Worm (Caenorhabditis elegans) whole organism, L1 larva: ENCODE results near the gene grl-10.

Source experiments
- C04F5.9 ChIP-seq: sonication (generic microtip); optimal IDR thresholded peaks from 2 replicates; lab custom pipeline; 2016; ENCODE audit warnings: missing genetic modification characterization, missing compliant biosample characterization
- C16A3.4 ChIP-seq: fragments of 150-350 bp; optimal IDR thresholded peaks from 2 replicates; lab custom pipeline; 2014; ENCODE audit warnings: missing biosample characterization, missing genetic modification characterization
- C34B4.2 ChIP-seq: sonication (generic microtip); optimal IDR thresholded peaks from 2 replicates; lab custom pipeline; 2017; ENCODE audit warnings: mild to moderate bottlenecking, missing genetic modification characterization, missing compliant biosample characterization
- F16B12.6 ChIP-seq: fragments of 150-350 bp; optimal IDR thresholded peaks from 2 replicates; lab custom pipeline; 2014; ENCODE audit warnings: missing biosample characterization, missing genetic modification characterization
- Y116A8C.19 ChIP-seq: sonication (generic microtip); optimal IDR thresholded peaks from 2 replicates; lab custom pipeline; 2016; ENCODE audit warnings: missing compliant biosample characterization, missing genetic modification characterization, borderline replicate concordance
- aha-1 ChIP-seq: fragments of 150-350 bp; optimal IDR thresholded peaks from 2 replicates; lab custom pipeline; 2014; ENCODE audit warnings: missing biosample characterization, missing genetic modification characterization
- aly-2 ChIP-seq: fragments of 150-350 bp; optimal IDR thresholded peaks from 2 replicates; lab custom pipeline; 2014; ENCODE audit warnings: missing biosample characterization, missing genetic modification characterization
- ama-1 ChIP-seq: fragments of 150-350 bp; optimal IDR thresholded peaks from 2 replicates; lab custom pipeline; 2014
- blmp-1 ChIP-seq: fragments of 150-350 bp; optimal IDR thresholded peaks from 2 replicates; lab custom pipeline; 2014; ENCODE audit warnings: missing biosample characterization, missing genetic modification characterization
- ceh-82 ChIP-seq, 3 experiments: fragments of 150-350 bp in 1 of 3; sonication (generic microtip) in 2 of 3; optimal IDR thresholded peaks; 2 replicates each; lab custom pipeline; 2014 to 2017; ENCODE audit warnings: missing biosample characterization in 3 of 3, missing genetic modification characterization in 3 of 3
- ceh-90 ChIP-seq: sonication (generic microtip); optimal IDR thresholded peaks from 2 replicates; lab custom pipeline; 2016; ENCODE audit warnings: missing genetic modification characterization, missing compliant biosample characterization
- ces-1 ChIP-seq: fragments of 150-350 bp; optimal IDR thresholded peaks from 2 replicates; lab custom pipeline; 2014; ENCODE audit warnings: missing biosample characterization, missing genetic modification reagents, missing genetic modification characterization
- dpl-1 ChIP-seq, 3 experiments: fragments of 150-350 bp in 2 of 3; sonication (generic microtip) in 1 of 3; optimal IDR thresholded peaks; 2 replicates each; lab custom pipeline; 2014 to 2017; ENCODE audit warnings: missing biosample characterization in 3 of 3, missing genetic modification characterization in 3 of 3, missing genetic modification reagents in 3 of 3
- efl-1 ChIP-seq, 4 experiments: fragments of 150-350 bp; optimal IDR thresholded peaks in 3 of 4; peaks in 1 of 4; 1 replicate in 1 of 4; 2 replicates in 3 of 4; lab custom pipeline; 2014; ENCODE audit warnings: missing biosample characterization in 2 of 4, missing genetic modification characterization in 2 of 4, missing genetic modification reagents in 2 of 4
- egl-13 ChIP-seq: sonication (generic microtip); optimal IDR thresholded peaks from 2 replicates; lab custom pipeline; 2016; ENCODE audit warnings: missing genotype, missing genetic modification reagents, missing genetic modification characterization, missing compliant biosample characterization
- elt-3 ChIP-seq, 6 experiments: fragments of 150-350 bp in 1 of 6; sonication (generic microtip); optimal IDR thresholded peaks; 2 replicates each; lab custom pipeline; 2017 to 2018; ENCODE audit warnings: missing biosample characterization in 6 of 6, missing genetic modification characterization in 6 of 6, inconsistent platforms in 1 of 6
- fkh-4 ChIP-seq: sonication (generic microtip); optimal IDR thresholded peaks from 2 replicates; lab custom pipeline; 2016; ENCODE audit warnings: missing compliant biosample characterization, missing genetic modification characterization, borderline replicate concordance
- fos-1 ChIP-seq: fragments of 150-350 bp; optimal IDR thresholded peaks from 2 replicates; lab custom pipeline; 2014; ENCODE audit warnings: missing biosample characterization, missing genetic modification characterization
- irx-1 ChIP-seq: sonication (generic microtip); optimal IDR thresholded peaks from 2 replicates; lab custom pipeline; 2016; ENCODE audit warnings: missing genetic modification characterization, missing compliant biosample characterization
- isw-1 ChIP-seq: fragments of 200-800 bp; sonication (Bioruptor generic); IDR thresholded peaks from 2 replicates; pipeline ENCODE4 v1.3.6; 2022; ENCODE audit warnings: missing genetic modification characterization, missing compliant biosample characterization
- jun-1 ChIP-seq: fragments of 150-350 bp; optimal IDR thresholded peaks from 2 replicates; lab custom pipeline; 2014; ENCODE audit warnings: missing biosample characterization, missing genetic modification reagents, missing genetic modification characterization
- lin-13 ChIP-seq: fragments of 150-350 bp; optimal IDR thresholded peaks from 2 replicates; lab custom pipeline; 2014; ENCODE audit warnings: missing biosample characterization, missing genetic modification reagents, missing genetic modification characterization
- lin-14 ChIP-seq: fragments of 200-800 bp; sonication (Bioruptor generic); optimal IDR thresholded peaks from 2 replicates; lab custom pipeline; 2018; ENCODE audit warnings: mild to moderate bottlenecking, missing genetic modification characterization, moderate library complexity, missing compliant biosample characterization
- lin-35 ChIP-seq, 2 experiments: fragments of 150-350 bp; optimal IDR thresholded peaks; 2 replicates each; lab custom pipeline; 2014; ENCODE audit warnings: missing biosample characterization in 2 of 2, missing genetic modification characterization in 2 of 2, missing genetic modification reagents in 2 of 2
- lin-39 ChIP-seq: fragments of 150-350 bp; optimal IDR thresholded peaks from 2 replicates; lab custom pipeline; 2014; ENCODE audit warnings: missing biosample characterization, missing genetic modification reagents, missing genetic modification characterization
- lir-3 ChIP-seq: sonication (generic microtip); optimal IDR thresholded peaks from 2 replicates; lab custom pipeline; 2016; ENCODE audit warnings: mild to moderate bottlenecking, missing genetic modification characterization, moderate library complexity, missing compliant biosample characterization; ENCODE audit not compliant: poor library complexity
- mdl-1 ChIP-seq, 2 experiments: fragments of 150-350 bp; optimal IDR thresholded peaks; 2 replicates each; lab custom pipeline; 2014 to 2017; ENCODE audit warnings: missing biosample characterization in 2 of 2, missing genetic modification characterization in 2 of 2, inconsistent platforms in 1 of 2
- mef-2 ChIP-seq: fragments of 150-350 bp; optimal IDR thresholded peaks from 2 replicates; lab custom pipeline; 2014; ENCODE audit warnings: missing biosample characterization, missing genetic modification characterization
- mep-1 ChIP-seq: fragments of 150-350 bp; optimal IDR thresholded peaks from 2 replicates; lab custom pipeline; 2014; ENCODE audit warnings: missing biosample characterization, missing genetic modification characterization
- nhr-12 ChIP-seq: sonication (generic microtip); optimal IDR thresholded peaks from 2 replicates; lab custom pipeline; 2017; ENCODE audit warnings: missing biosample characterization, missing genetic modification characterization
- nhr-20 ChIP-seq: sonication (generic microtip); optimal IDR thresholded peaks from 2 replicates; lab custom pipeline; 2016; ENCODE audit warnings: mild to moderate bottlenecking, missing genetic modification characterization, missing compliant biosample characterization
- nhr-47 ChIP-seq: sonication (generic microtip); optimal IDR thresholded peaks from 2 replicates; lab custom pipeline; 2016; ENCODE audit warnings: mild to moderate bottlenecking, missing genetic modification characterization, moderate library complexity, missing compliant biosample characterization
- nhr-76 ChIP-seq: sonication (generic microtip); optimal IDR thresholded peaks from 2 replicates; lab custom pipeline; 2017; ENCODE audit warnings: missing biosample characterization, missing genetic modification characterization
- nhr-85 ChIP-seq: sonication (generic microtip); peaks from one replicate; lab custom pipeline; 2016; ENCODE audit warnings: missing genetic modification characterization, inconsistent platforms, missing compliant biosample characterization
- nhr-90 ChIP-seq: sonication (generic microtip); optimal IDR thresholded peaks from 2 replicates; lab custom pipeline; 2016; ENCODE audit warnings: mild to moderate bottlenecking, missing genetic modification characterization, missing compliant biosample characterization; ENCODE audit not compliant: poor library complexity
- rnt-1 ChIP-seq: sonication (generic microtip); optimal IDR thresholded peaks from 2 replicates; lab custom pipeline; 2016; ENCODE audit warnings: mild to moderate bottlenecking, missing genetic modification characterization, moderate library complexity, missing compliant biosample characterization
- snpc-4 ChIP-seq: fragments of 150-350 bp; optimal IDR thresholded peaks from 2 replicates; lab custom pipeline; 2014; ENCODE audit warnings: missing biosample characterization, missing genetic modification characterization
- snu-23 ChIP-seq: sonication (generic microtip); optimal IDR thresholded peaks from 2 replicates; lab custom pipeline; 2016; ENCODE audit warnings: missing genetic modification characterization, missing compliant biosample characterization
- tbx-2 ChIP-seq: sonication (generic microtip); optimal IDR thresholded peaks from 2 replicates; lab custom pipeline; 2016; ENCODE audit warnings: missing genetic modification characterization, missing compliant biosample characterization
- tlp-1 ChIP-seq: fragments of 150-350 bp; optimal IDR thresholded peaks from 2 replicates; lab custom pipeline; 2014; ENCODE audit warnings: missing biosample characterization, missing genetic modification characterization
- unc-130 ChIP-seq: fragments of 150-350 bp; optimal IDR thresholded peaks from 2 replicates; lab custom pipeline; 2017; ENCODE audit warnings: missing biosample characterization, missing genetic modification characterization, inconsistent platforms
- unc-30 ChIP-seq: sonication (generic microtip); optimal IDR thresholded peaks from 2 replicates; lab custom pipeline; 2017; ENCODE audit warnings: missing biosample characterization, missing genetic modification characterization
- unc-62 ChIP-seq: fragments of 150-350 bp; optimal IDR thresholded peaks from 2 replicates; lab custom pipeline; 2014; ENCODE audit warnings: missing biosample characterization, missing genetic modification reagents, missing genetic modification characterization
- vab-15 ChIP-seq: sonication (generic microtip); optimal IDR thresholded peaks from 2 replicates; lab custom pipeline; 2017; ENCODE audit warnings: missing genotype, mild to moderate bottlenecking, missing genetic modification characterization, missing compliant biosample characterization
- zag-1 ChIP-seq: fragments of 150-350 bp; optimal IDR thresholded peaks from 2 replicates; lab custom pipeline; 2014; ENCODE audit warnings: missing biosample characterization, missing genetic modification characterization
- zip-4 ChIP-seq: fragments of 200-800 bp; sonication (Bioruptor generic); optimal IDR thresholded peaks from 2 replicates; lab custom pipeline; 2018; ENCODE audit warnings: mild to moderate bottlenecking, missing genetic modification characterization, moderate library complexity, missing compliant biosample characterization
- ztf-11 ChIP-seq, 2 experiments: sonication (generic microtip); optimal IDR thresholded peaks; 2 replicates each; lab custom pipeline; 2016 to 2017; ENCODE audit warnings: missing genetic modification characterization in 2 of 2, missing biosample characterization in 1 of 2, missing compliant biosample characterization in 1 of 2
- ztf-4 ChIP-seq: fragments of 150-350 bp; optimal IDR thresholded peaks from 2 replicates; lab custom pipeline; 2014; ENCODE audit warnings: missing biosample characterization, missing genetic modification characterization

The grl-10 gene

DNA sequence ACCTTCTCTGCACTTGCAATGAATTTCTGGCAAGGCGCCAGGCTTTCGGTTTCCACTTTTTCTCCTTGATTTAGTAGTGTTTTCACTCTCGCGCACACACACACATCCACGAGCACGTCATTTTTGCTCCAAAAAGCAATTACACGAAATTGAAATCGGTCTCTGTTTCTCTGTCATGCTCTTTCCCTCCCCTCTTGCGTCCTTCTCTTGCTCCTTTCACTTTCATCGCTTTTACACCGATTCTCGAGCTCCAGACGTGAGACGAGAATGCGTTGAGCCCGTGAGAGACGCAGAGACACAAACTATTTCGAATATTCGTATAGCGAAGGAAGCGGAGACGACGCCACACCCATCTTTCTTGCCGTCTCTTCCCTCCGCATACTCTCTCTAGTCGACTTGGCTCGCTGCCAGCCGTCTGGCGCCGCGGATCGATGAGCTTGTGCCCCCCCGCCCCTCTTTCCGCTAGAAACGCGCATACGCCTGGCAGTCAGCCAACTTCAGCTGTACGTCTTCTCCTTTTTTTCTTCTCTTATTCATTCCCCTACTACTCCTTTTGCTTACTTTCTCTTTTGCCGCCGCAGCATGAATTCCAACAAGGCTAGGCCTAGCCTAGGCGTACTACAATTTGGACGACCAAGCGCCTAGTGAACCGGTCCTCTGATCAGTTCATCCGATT, 46.2 kb upstream of the grl-10 start (continued):
- peak; percentile 72 to 75 for TF ChIP-seq efl-1 (optimal IDR thresholded peaks at IDR 0.05; lab: Kevin White, UChicago)
- peak; percentile 32 to 95 for TF ChIP-seq efl-1 (GFP tag; optimal IDR thresholded peaks at IDR 0.05 in 1 of 2; lab: Kevin White, UChicago)
- TF ChIP-seq egl-13 (tag; lab: Kevin White, UChicago): peak; percentile 96
- peak; percentile 26 for TF ChIP-seq C16A3.4
- no peak for TF ChIP-seq aly-2 (tag; lab: Kevin White, UChicago)
- peak; percentile 56 for TF ChIP-seq zag-1 (tag; lab: Kevin White, UChicago)
- TF ChIP-seq ztf-11 (tag; optimal IDR thresholded peaks at IDR 0.05; lab: Kevin White, UChicago): peak in 1 of 2 experiments; percentile 64
- TF ChIP-seq blmp-1 (tag; lab: Kevin White, UChicago): peak; percentile 98
- TF ChIP-seq Y116A8C.19 (tag; lab: Kevin White, UChicago): no peak
- TF ChIP-seq snpc-4: peak; percentile 16
- TF ChIP-seq irx-1 (tag; lab: Kevin White, UChicago): peak; percentile 74
- no peak for TF ChIP-seq nhr-90 (tag; lab: Kevin White, UChicago)
- TF ChIP-seq nhr-47 (tag; lab: Kevin White, UChicago): peak; percentile 94
- TF ChIP-seq jun-1 (tag; lab: Kevin White, UChicago): peak; percentile 82
- TF ChIP-seq ceh-90: no peak
- TF ChIP-seq aha-1 (tag; lab: Kevin White, UChicago): no peak
- TF ChIP-seq C34B4.2 (tag; lab: Kevin White, UChicago): no peak
- peak; percentile 36 for TF ChIP-seq unc-130 (tag; lab: Kevin White, UChicago)
- TF ChIP-seq isw-1 (GFP tag; lab: Robert Waterston, UW): peak; percentile 72
- TF ChIP-seq unc-30 (tag; lab: Kevin White, UChicago): no peak
- TF ChIP-seq mep-1 (tag; lab: Kevin White, UChicago): peak; percentile 70
- peak; percentile 98 for TF ChIP-seq lin-14 (GFP tag; lab: Kevin White, UChicago)
- TF ChIP-seq fkh-4 (tag; lab: Kevin White, UChicago): peak; percentile 3
- peak; percentile 52 for TF ChIP-seq zip-4
- peak in 1 of 2 experiments; percentile 67 for TF ChIP-seq lin-35 (GFP tag; optimal IDR thresholded peaks at IDR 0.05; lab: Kevin White, UChicago)
- TF ChIP-seq ceh-82 (tag; optimal IDR thresholded peaks at IDR 0.05; lab: Kevin White, UChicago): peak; percentile 29 to 81 (median 41)
- TF ChIP-seq lir-3 (tag; lab: Kevin White, UChicago): no peak
- TF ChIP-seq mef-2 (tag; lab: Kevin White, UChicago): peak; percentile 46
- TF ChIP-seq lin-39 (tag; lab: Kevin White, UChicago): peak; percentile 24
- TF ChIP-seq tbx-2 (tag; lab: Kevin White, UChicago): peak; percentile 93
- no peak for TF ChIP-seq nhr-12 (tag; lab: Kevin White, UChicago)
- TF ChIP-seq fos-1 (tag; lab: Kevin White, UChicago): peak; percentile 75
- TF ChIP-seq ama-1 (lab: Kevin White, UChicago): no peak
- TF ChIP-seq nhr-20: peak; percentile 75

DNA sequence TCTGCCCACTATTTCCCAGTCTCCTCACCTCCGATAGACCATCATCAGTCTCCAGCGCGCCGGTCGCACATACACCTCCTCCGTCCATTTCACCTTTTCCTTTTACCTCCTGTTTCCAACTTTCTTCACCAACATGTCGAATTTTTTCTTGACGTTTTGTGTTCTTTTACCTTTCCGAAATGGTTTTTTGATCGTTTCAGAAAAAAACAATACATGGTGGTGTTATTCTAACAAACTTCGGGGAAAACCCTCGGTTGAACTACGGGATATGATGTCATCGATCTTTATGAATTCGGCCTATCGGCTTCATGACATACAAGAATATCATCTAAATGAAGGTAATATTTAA, 45.7 kb upstream of the grl-10 start, which contains the start of gene Y97E10C.1:
Gene Y97E10C.1, plus strand, starts transcription at position 201 of the 349 bp plus-strand sequence.
- TF ChIP-seq mdl-1 (tag; optimal IDR thresholded peaks at IDR 0.05; lab: Kevin White, UChicago) (no peak), zag-1 (tag; lab: Kevin White, UChicago) (no peak), efl-1 (optimal IDR thresholded peaks at IDR 0.05; lab: Kevin White, UChicago) (no peak), efl-1 (GFP tag; optimal IDR thresholded peaks at IDR 0.05 in 1 of 2; lab: Kevin White, UChicago) (peak in 1 of 2 experiments; percentile 37), blmp-1 (tag; lab: Kevin White, UChicago) (peak; percentile 79), elt-3 (tag; optimal IDR thresholded peaks at IDR 0.05; lab: Kevin White, UChicago) (peak in 1 of 6 experiments; percentile 18), nhr-85 (tag; lab: Kevin White, UChicago) (peak; percentile 87)

DNA sequence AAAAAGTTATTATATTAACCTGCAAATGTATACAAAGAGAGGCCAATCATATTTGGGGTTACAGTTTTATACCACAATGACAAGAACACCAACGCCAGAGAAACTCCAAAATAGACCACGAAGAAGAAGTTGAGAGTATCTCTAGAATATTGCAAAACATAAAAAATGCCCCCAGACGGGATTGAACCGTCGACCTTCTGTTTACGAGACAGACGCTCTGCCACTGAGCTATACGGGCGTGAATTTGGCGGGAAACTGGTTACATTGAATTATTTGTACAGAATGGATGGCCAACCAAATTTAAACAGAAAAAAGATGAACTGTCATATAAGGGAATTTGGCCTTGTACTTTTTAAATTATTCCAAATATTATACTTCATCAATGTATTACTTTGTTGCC, 43.9 kb upstream of the grl-10 start:
- TF ChIP-seq ces-1 (no peak), C04F5.9 (tag; lab: Kevin White, UChicago) (no peak), snu-23 (GFP tag; lab: Kevin White, UChicago) (peak; percentile 79), F16B12.6 (no peak), lin-39 (tag; lab: Kevin White, UChicago) (no peak), dpl-1 (GFP tag; optimal IDR thresholded peaks at IDR 0.05; lab: Kevin White, UChicago) (peak; percentile 61 to 65 (median 64)), zip-4 (no peak), unc-30 (tag; lab: Kevin White, UChicago) (no peak), jun-1 (tag; lab: Kevin White, UChicago) (no peak), elt-3 (tag; optimal IDR thresholded peaks at IDR 0.05; lab: Kevin White, UChicago) (peak in 2 of 6 experiments; percentile 2 to 48), rnt-1 (tag; lab: Kevin White, UChicago) (peak; percentile 19), vab-15 (tag; lab: Kevin White, UChicago) (no peak), tlp-1 (tag; lab: Kevin White, UChicago) (no peak), unc-62 (GFP tag; lab: Kevin White, UChicago) (no peak), ztf-4 (tag; lab: Kevin White, UChicago) (peak; percentile 73), lin-13 (GFP tag; lab: Kevin White, UChicago) (peak; percentile 42), ama-1 (lab: Kevin White, UChicago) (peak; percentile 62), nhr-76 (tag; lab: Kevin White, UChicago) (no peak)
